Worm (Caenorhabditis elegans): ENCODE results near the gene ptr-8.

DNA sequence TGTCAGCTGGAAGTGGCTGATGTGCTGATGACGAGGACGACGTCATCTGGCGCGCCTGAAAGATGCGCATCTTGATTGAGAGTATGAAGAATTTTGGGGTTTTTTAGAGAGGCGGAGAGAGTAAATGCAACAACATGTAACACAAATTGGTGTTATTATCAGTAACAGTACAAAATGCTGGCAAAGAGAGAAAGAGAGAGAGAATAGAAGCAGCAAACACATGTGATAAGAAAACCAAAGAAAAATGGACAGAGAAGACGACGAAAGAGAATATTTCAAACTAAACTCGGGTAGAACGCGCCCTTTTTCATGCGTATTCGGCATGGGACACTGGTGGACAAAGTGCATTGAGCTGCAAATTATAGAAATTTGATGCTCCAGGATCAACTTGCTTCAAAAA lies 28.2 kb upstream of the ptr-8 start, which contains the start of gene M106.3:
- TF ChIP-seq skn-1 (tag; optimal IDR thresholded peaks at IDR 0.05) (no peak), aly-2 (tag; optimal IDR thresholded peaks at IDR 0.05) (no peak), unc-39 (tag; optimal IDR thresholded peaks at IDR 0.05) (no peak), fos-1 (tag; optimal IDR thresholded peaks at IDR 0.05) (peak; percentile 62)

All from whole organism, L2 larva.